Worm (Caenorhabditis elegans): ENCODE data around the gene lec-7.

Gene lec-7

DNA sequence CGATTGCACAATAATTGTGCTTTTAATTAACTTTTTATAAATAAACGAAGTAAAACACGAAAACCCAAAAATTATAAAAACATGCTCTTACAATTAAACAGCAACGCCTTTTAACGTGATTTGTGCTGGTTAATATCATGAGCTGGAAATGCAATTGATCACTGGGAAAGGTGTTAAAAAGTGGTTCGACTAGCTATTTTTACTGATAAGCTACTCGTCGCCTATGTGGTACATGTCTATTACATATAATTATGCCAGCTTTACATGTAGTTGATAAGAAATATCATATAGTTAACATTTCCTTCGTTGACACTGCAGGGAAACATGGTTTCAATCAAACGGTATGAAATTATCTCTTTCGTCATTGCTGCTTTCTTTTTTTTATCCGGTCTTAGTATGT is 6.2 kb downstream of the lec-7 start, which contains the start of gene scav-5:
scav-5 (plus strand) TSS at position 297 of the 400 bp plus-strand sequence.
- TF ChIP-seq mep-1 (tag; optimal IDR thresholded peaks at IDR 0.05), result no peak
- no peak for TF ChIP-seq ceh-83 (GFP tag; optimal IDR thresholded peaks at IDR 0.05)
- no peak for TF ChIP-seq flh-1 (GFP tag; optimal IDR thresholded peaks at IDR 0.05)
- TF ChIP-seq mls-2 (tag; optimal IDR thresholded peaks at IDR 0.05), result no peak
- TF ChIP-seq ceh-39 (tag; optimal IDR thresholded peaks at IDR 0.05), result no peak
- TF ChIP-seq nhr-28 (tag; optimal IDR thresholded peaks at IDR 0.05), result no peak
- TF ChIP-seq unc-120 (tag; optimal IDR thresholded peaks at IDR 0.05; ENCODE audit: poor library complexity, severe bottlenecking), result no peak
- TF ChIP-seq nhr-2 (tag; optimal IDR thresholded peaks at IDR 0.05), result no peak
- no peak for TF ChIP-seq sptf-1 (tag; optimal IDR thresholded peaks at IDR 0.05)

DNA sequence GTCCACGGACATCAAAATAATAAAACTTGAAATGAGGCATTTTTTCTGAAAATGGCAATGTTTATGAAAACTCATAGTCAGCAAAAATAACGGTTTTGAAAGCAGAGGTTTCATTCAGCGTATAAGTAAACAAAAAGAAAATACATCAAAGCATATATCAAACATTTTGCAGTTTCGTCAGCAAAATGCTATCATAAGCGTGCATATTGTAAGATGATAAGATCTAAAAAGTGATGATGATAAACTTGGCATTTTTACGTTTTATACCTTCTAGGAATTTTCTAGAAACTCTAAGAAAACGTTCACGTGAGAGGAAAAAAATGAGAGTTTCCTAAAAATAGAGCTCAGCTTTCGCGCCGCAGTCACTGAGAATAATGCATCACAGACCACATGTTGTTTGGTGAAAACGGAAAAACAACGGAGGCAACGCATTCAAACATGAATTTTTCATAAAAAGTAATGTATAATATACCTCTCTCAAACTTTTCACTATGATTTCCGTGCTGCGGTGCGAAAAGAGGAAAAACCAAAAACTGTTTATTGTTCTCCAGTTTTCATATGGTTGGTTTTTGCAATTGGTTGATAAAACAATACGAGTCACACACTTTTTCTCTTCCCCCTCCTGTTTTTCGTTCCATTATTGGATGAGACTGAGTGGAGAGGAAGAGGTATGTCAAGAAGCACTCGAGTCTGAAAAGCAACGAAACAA is 11.2 kb downstream of the lec-7 start, which contains the start of the genes gst-36 and R07B1.5:
gst-36 (minus strand) TSS at position 45 of the 709 bp plus-strand sequence.
R07B1.5 (plus strand) TSS at position 665 of the 709 bp plus-strand sequence.
- TF ChIP-seq pha-4 (tag; optimal IDR thresholded peaks at IDR 0.05), result no peak
- TF ChIP-seq hlh-1 (tag; optimal IDR thresholded peaks at IDR 0.05), result no peak
- TF ChIP-seq elt-3 (tag; optimal IDR thresholded peaks at IDR 0.05), result no peak
- no peak for TF ChIP-seq tbx-8 (GFP tag; optimal IDR thresholded peaks at IDR 0.05)
- no peak for TF ChIP-seq flh-1 (GFP tag; optimal IDR thresholded peaks at IDR 0.05)
- no peak for TF ChIP-seq ztf-11 (tag; optimal IDR thresholded peaks at IDR 0.05)
- TF ChIP-seq ces-1 (GFP tag; optimal IDR thresholded peaks at IDR 0.05), result no peak
- no peak for TF ChIP-seq lin-32 (GFP tag; optimal IDR thresholded peaks at IDR 0.05)
- TF ChIP-seq lin-13 (tag; optimal IDR thresholded peaks at IDR 0.05), result no peak
- no peak for TF ChIP-seq M03D4.4 (tag; optimal IDR thresholded peaks at IDR 0.05)
- no peak for TF ChIP-seq mls-2 (tag; optimal IDR thresholded peaks at IDR 0.05)
- no peak for TF ChIP-seq mep-1 (tag; optimal IDR thresholded peaks at IDR 0.05)
- no peak for TF ChIP-seq nhr-237 (tag; optimal IDR thresholded peaks at IDR 0.05)
- TF ChIP-seq sptf-1 (tag; optimal IDR thresholded peaks at IDR 0.05), result no peak
- TF ChIP-seq blmp-1 (tag; optimal IDR thresholded peaks at IDR 0.05), result no peak
- TF ChIP-seq cnd-1 (tag; optimal IDR thresholded peaks at IDR 0.05), result no peak

DNA sequence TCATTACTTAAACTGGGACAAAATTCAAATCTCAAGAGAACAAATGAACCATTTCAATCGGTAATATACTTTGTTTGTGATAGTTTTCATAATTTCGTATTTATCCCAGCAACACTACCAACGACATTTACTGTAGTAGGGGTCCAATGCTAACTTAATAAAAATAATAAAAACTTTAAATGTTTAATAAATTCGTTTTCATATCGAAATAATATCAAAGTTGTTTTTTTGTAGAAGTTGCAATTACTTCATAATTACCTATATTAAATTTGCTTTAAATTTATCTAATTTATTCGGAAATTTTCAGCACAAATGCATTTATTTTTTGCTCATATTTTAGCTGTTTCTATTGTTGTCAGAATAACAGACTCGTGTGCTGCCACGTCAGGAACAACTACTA is 14.5 kb downstream of the lec-7 start, which contains the start of gene R07B1.6:
R07B1.6 (plus strand) TSS at position 301 of the 400 bp plus-strand sequence.
- TF ChIP-seq nhr-76 (tag; optimal IDR thresholded peaks at IDR 0.05) (no peak), lin-13 (tag; optimal IDR thresholded peaks at IDR 0.05) (no peak), elt-3 (tag; optimal IDR thresholded peaks at IDR 0.05) (no peak), nhr-28 (tag; optimal IDR thresholded peaks at IDR 0.05) (no peak), nhr-2 (tag; optimal IDR thresholded peaks at IDR 0.05) (no peak)

DNA sequence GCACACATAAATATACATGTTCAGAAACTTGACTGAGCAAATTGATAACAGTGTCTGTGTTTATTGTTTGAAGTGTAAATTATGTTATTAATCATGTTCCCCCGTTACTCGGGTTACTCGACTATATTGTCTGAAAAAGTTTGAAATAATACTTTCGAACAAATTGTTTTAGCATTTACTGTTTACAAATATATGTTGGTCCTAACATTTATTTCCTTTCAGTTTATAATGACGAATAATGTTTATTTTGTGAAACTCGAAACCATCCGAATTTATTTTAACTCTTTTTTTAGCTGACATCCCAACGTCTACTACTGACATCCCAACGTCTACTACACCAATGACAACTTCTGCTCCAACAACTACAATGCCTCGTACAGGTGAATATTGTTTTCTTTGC is 17.0 kb downstream of the lec-7 start, which contains the start of gene R07B1.7:
R07B1.7 (plus strand) TSS at position 301 of the 400 bp plus-strand sequence.
- TF ChIP-seq tbx-8 (GFP tag; optimal IDR thresholded peaks at IDR 0.05) (no peak), cnd-1 (tag; optimal IDR thresholded peaks at IDR 0.05) (no peak), unc-39 (tag; optimal IDR thresholded peaks at IDR 0.05) (no peak), blmp-1 (tag; optimal IDR thresholded peaks at IDR 0.05) (no peak), unc-120 (tag; optimal IDR thresholded peaks at IDR 0.05; ENCODE audit: poor library complexity, severe bottlenecking) (no peak), nhr-28 (tag; optimal IDR thresholded peaks at IDR 0.05) (no peak), ceh-39 (tag; optimal IDR thresholded peaks at IDR 0.05) (no peak), nhr-2 (tag; optimal IDR thresholded peaks at IDR 0.05) (no peak), elt-3 (tag; optimal IDR thresholded peaks at IDR 0.05) (no peak), snpc-4 (tag; optimal IDR thresholded peaks at IDR 0.05) (no peak), ztf-11 (tag; optimal IDR thresholded peaks at IDR 0.05) (no peak), flh-1 (GFP tag; optimal IDR thresholded peaks at IDR 0.05) (no peak), sptf-1 (tag; optimal IDR thresholded peaks at IDR 0.05) (no peak), nhr-76 (tag; optimal IDR thresholded peaks at IDR 0.05) (no peak), drap-1 (GFP tag; optimal IDR thresholded peaks at IDR 0.05) (no peak), ceh-83 (GFP tag; optimal IDR thresholded peaks at IDR 0.05) (no peak), ces-1 (GFP tag; optimal IDR thresholded peaks at IDR 0.05) (no peak), nhr-12 (tag; optimal IDR thresholded peaks at IDR 0.05) (no peak), lin-13 (tag; optimal IDR thresholded peaks at IDR 0.05) (no peak)

DNA sequence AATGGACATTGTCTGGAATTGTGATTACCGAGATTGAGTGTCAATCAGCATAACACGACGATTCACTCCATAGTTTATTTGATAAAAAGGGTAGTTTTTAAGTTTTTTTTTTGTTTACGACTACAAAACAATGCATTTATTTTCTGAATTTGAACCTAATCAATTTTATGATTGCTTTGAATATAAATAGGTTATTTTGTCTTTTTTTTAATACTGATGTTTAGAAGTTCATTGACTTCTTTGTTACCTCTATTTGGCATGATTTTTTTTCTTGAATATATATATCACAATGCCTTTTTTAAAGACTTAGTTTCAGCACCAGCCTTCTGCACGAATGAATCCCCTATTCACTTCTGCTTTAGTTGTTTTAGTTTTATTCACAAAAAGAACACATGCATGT is 17.7 kb downstream of the lec-7 start, which contains the start of gene R07B1.13:
R07B1.13 (plus strand) TSS at position 301 of the 400 bp plus-strand sequence.
- no peak for TF ChIP-seq mls-2 (tag; optimal IDR thresholded peaks at IDR 0.05)
- no peak for TF ChIP-seq bed-3 (GFP tag; optimal IDR thresholded peaks at IDR 0.05)
- no peak for TF ChIP-seq unc-62 (GFP tag; optimal IDR thresholded peaks at IDR 0.05)
- no peak for TF ChIP-seq elt-1 (tag; optimal IDR thresholded peaks at IDR 0.05; ENCODE audit: borderline replicate concordance, insufficient read depth)
- no peak for TF ChIP-seq pha-4 (tag; optimal IDR thresholded peaks at IDR 0.05)
- TF ChIP-seq unc-39 (tag; optimal IDR thresholded peaks at IDR 0.05), result no peak
- TF ChIP-seq zip-8 (tag; optimal IDR thresholded peaks at IDR 0.05), result no peak
- TF ChIP-seq snpc-4 (tag; optimal IDR thresholded peaks at IDR 0.05), result no peak
- TF ChIP-seq tbx-8 (GFP tag; optimal IDR thresholded peaks at IDR 0.05), result no peak
- TF ChIP-seq lsy-2 (tag; optimal IDR thresholded peaks at IDR 0.05), result no peak
- no peak for TF ChIP-seq nhr-237 (tag; optimal IDR thresholded peaks at IDR 0.05)
- no peak for TF ChIP-seq ces-1 (GFP tag; optimal IDR thresholded peaks at IDR 0.05)
- TF ChIP-seq nhr-76 (tag; optimal IDR thresholded peaks at IDR 0.05), result no peak
- no peak for TF ChIP-seq nhr-12 (tag; optimal IDR thresholded peaks at IDR 0.05)
- no peak for TF ChIP-seq unc-120 (tag; optimal IDR thresholded peaks at IDR 0.05; ENCODE audit: poor library complexity, severe bottlenecking)
- TF ChIP-seq nhr-2 (tag; optimal IDR thresholded peaks at IDR 0.05), result no peak
- no peak for TF ChIP-seq lin-13 (tag; optimal IDR thresholded peaks at IDR 0.05)
- no peak for TF ChIP-seq ceh-39 (tag; optimal IDR thresholded peaks at IDR 0.05)
- no peak for TF ChIP-seq ceh-83 (GFP tag; optimal IDR thresholded peaks at IDR 0.05)

Data from whole organism, mixed stage, embryonic.